Worm (Caenorhabditis elegans) whole organism, midembryonic: ENCODE measurements around the gene ubc-26.
A peak's percentile ranks its signal among the peaks of the same experiment; 100 is the strongest.

Experiments
- flt-1 ChIP-seq: fragments of 200-800 bp; sonication (Bioruptor generic); IDR thresholded peaks from 2 replicates; pipeline ENCODE4 v1.3.6; 2022; ENCODE audit warnings: missing genetic modification characterization, missing compliant biosample characterization
- klf-2 ChIP-seq: fragments of 200-800 bp; sonication (Bioruptor generic); conservative IDR thresholded peaks from 2 replicates; pipeline ENCODE4 v1.3.6; 2022; ENCODE audit warnings: missing genetic modification reagents, missing genetic modification characterization, missing compliant biosample characterization
- ref-1 ChIP-seq: fragments of 200-800 bp; sonication (Bioruptor generic); conservative IDR thresholded peaks from 2 replicates; pipeline ENCODE4 v1.3.6; 2022; ENCODE audit warnings: missing genetic modification reagents, missing genetic modification characterization, missing compliant biosample characterization
- tab-1 ChIP-seq: fragments of 200-800 bp; sonication (Bioruptor generic); IDR thresholded peaks from 2 replicates; pipeline ENCODE4 v1.3.6; 2022; ENCODE audit warnings: missing genetic modification characterization, missing compliant biosample characterization
- ztf-29 ChIP-seq: fragments of 200-800 bp; sonication (Bioruptor generic); IDR thresholded peaks from 2 replicates; pipeline ENCODE4 v1.3.6; 2022; ENCODE audit warnings: missing genetic modification reagents, missing genetic modification characterization, missing compliant biosample characterization

- TF ChIP-seq tab-1 (GFP tag; lab: Robert Waterston, UW) (0 out of 2 replicates have a peak, but pooled peaks have one; percentile 46), klf-2 (GFP tag; lab: Robert Waterston, UW) (no peak), ztf-29 (GFP tag; lab: Robert Waterston, UW) (no peak), ref-1 (GFP tag; lab: Robert Waterston, UW) (no peak), flt-1 (GFP tag; lab: Robert Waterston, UW) (0 out of 2 replicates have a peak, but pooled peaks have one; percentile 57)
Measured at ce11 chrII:2861385-2862099, 38.6 kb downstream of the ubc-26 start.
